1 fruit fly cellular context compared by ENCODE assay signal in the genomic region with DNA sequence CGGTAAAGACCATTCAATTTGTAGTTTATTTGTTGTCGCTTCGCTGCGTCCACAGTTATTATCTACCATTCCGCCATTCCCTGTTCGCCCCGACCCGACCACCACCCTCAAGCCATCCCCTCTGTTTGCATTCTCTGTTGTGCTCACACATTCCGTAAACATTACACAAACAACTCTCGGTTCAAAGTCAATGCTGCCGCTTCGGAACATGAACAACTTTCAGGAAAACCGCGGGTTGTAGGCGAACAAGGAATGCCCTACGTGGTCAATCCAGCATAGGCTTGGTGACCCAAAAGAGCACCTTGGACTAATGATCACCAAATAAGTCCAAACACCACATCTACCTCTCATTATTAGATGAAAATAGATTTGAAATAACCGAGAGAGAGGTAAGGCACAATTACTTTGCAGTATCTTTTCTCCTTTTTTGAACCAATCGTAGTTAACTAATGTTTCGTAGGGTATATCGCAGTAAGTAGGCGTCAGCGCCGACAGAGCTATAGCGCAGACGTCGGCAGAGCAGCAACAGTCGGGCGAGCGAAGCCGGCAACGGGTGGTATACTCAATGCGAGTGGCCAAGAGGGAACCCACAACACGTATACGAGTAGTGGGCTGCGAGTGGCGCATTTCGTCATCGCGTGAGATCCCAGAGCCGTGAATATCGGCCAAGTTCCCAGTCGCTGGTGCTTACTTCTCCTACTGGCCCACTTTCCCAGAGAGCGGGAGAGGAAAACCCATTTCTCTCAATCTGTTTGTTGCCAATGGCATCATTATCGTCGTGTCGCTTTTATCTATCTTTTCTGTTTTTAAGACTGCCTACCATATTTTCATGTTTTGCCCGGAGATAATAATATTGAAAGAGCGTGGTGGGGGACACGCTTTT.
A peak's percentile ranks its signal among the peaks of the same experiment; 100 is the strongest.
TF ChIP-seq lines count a peak whose summit lies in the region.

No protein-coding gene starts in this region.

TF ChIP-seq in whole organism, embryonic, 481 proteins besides CTCF, POLR2A, EP300 and RAD21 (continued from another document):
- TF ChIP-seq danr (GFP tag; IDR thresholded peaks at IDR 0.05; lab: Robert Waterston, UW) (peak; percentile 88), Fer3 (tag; optimal IDR thresholded peaks at IDR 0.05; lab: Kevin White, UChicago) (peak; percentile 96), Lim3 (GFP tag; IDR thresholded peaks at IDR 0.05; lab: Robert Waterston, UW) (peak; percentile 95), MESR4 (GFP tag; optimal IDR thresholded peaks at IDR 0.05; lab: Kevin White, UChicago) (no peak), CG17361 (GFP tag; IDR thresholded peaks at IDR 0.05; lab: Robert Waterston, UW) (peak; percentile 96), CG8281 (tag; optimal IDR thresholded peaks at IDR 0.05; lab: Kevin White, UChicago) (peak; percentile 86), inv (GFP tag; IDR thresholded peaks at IDR 0.05; lab: Robert Waterston, UW; ENCODE audit: partially characterized antibody) (no peak), Bgb (GFP tag; IDR thresholded peaks at IDR 0.05; lab: Robert Waterston, UW; ENCODE audit: partially characterized antibody) (no peak), tna (GFP tag; IDR thresholded peaks at IDR 0.05; lab: Robert Waterston, UW; ENCODE audit: partially characterized antibody) (no peak), CG13424 (tag; optimal IDR thresholded peaks at IDR 0.05; lab: Kevin White, UChicago) (peak; percentile 90), Sry-β (GFP tag; optimal IDR thresholded peaks at IDR 0.05; lab: Kevin White, UChicago) (peak; percentile 64), CG3281 (GFP tag; optimal IDR thresholded peaks at IDR 0.05; lab: Kevin White, UChicago) (peak; percentile 96), chm (GFP tag; IDR thresholded peaks at IDR 0.05; lab: Robert Waterston, UW) (peak; percentile 52; the same call in 1 of the 2 replicates), CG10321 (GFP tag; IDR thresholded peaks at IDR 0.05; lab: Robert Waterston, UW) (peak; percentile 53; the same call in 1 of the 2 replicates), CG8944 (GFP tag; optimal IDR thresholded peaks at IDR 0.05; lab: Kevin White, UChicago) (peak; percentile 98), CG30020 (tag; optimal IDR thresholded peaks at IDR 0.05; lab: Kevin White, UChicago) (peak; percentile 76), chif (GFP tag; optimal IDR thresholded peaks at IDR 0.05; lab: Kevin White, UChicago) (peak; percentile 93 to 98), slou (GFP tag; optimal IDR thresholded peaks at IDR 0.05; lab: Kevin White, UChicago) (peak; percentile 91), sug (tag; optimal IDR thresholded peaks at IDR 0.05; lab: Kevin White, UChicago) (peak; percentile 90), luna (GFP tag; optimal IDR thresholded peaks at IDR 0.05; lab: Kevin White, UChicago) (peak; percentile 94), gcm2 (GFP tag; optimal IDR thresholded peaks at IDR 0.05; lab: Kevin White, UChicago) (peak; percentile 66), insv (GFP tag; optimal IDR thresholded peaks at IDR 0.05; lab: Kevin White, UChicago) (peak in 1 of 2 experiments; percentile 8), CG9932 (GFP tag; IDR thresholded peaks at IDR 0.05; lab: Robert Waterston, UW) (peak; percentile 97), CG11696 (GFP tag; IDR thresholded peaks at IDR 0.05; lab: Robert Waterston, UW) (peak; percentile 75), CG14014 (GFP tag; IDR thresholded peaks at IDR 0.05; lab: Robert Waterston, UW) (peak; percentile 97), sr (GFP tag; IDR thresholded peaks at IDR 0.05; lab: Robert Waterston, UW) (peak; percentile 44; the same call in 2 of the 3 replicates), cwo (GFP tag; optimal IDR thresholded peaks at IDR 0.05; lab: Kevin White, UChicago) (peak; percentile 97), CG5953 (GFP tag; IDR thresholded peaks at IDR 0.05; lab: Robert Waterston, UW) (peak; percentile 95), sens (GFP tag; lab: Kevin White, UChicago) (peak; percentile 100), Hmr (GFP tag; optimal IDR thresholded peaks at IDR 0.05; lab: Kevin White, UChicago) (peak; percentile 96), pros (GFP tag; optimal IDR thresholded peaks at IDR 0.05; lab: Kevin White, UChicago) (peak; percentile 7), Gsc (GFP tag; IDR thresholded peaks at IDR 0.05; lab: Robert Waterston, UW) (peak; percentile 82; the same call in 1 of the 2 replicates)
